Worm (Caenorhabditis elegans): ENCODE results near the gene C06B3.16.

The C06B3.16 gene

DNA sequence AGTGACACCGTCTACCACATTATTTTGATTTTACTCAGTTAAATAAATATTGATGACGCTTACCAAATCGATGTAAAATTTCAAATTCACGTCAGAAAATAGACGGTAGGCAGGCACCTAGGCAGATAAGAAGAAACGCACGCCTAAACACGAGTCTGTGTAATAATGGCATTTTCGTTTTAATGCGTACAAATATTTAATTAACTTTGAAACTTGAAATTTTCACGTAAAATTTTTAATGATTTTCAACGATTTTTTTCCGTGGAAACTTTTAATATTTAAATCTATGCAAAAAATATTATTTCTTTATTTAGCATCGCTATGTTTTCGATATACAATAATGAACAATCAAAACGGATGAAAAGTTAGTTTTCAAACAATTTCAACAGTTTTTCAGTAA lies at the start of gene C06B3.16:
Gene C06B3.16 (plus strand): TSS at position 301 of the 400 bp plus-strand sequence.
- TF ChIP-seq ceh-13 (GFP tag; optimal IDR thresholded peaks at IDR 0.05), result no peak
- TF ChIP-seq B0310.2 (tag; optimal IDR thresholded peaks at IDR 0.05), result no peak

DNA sequence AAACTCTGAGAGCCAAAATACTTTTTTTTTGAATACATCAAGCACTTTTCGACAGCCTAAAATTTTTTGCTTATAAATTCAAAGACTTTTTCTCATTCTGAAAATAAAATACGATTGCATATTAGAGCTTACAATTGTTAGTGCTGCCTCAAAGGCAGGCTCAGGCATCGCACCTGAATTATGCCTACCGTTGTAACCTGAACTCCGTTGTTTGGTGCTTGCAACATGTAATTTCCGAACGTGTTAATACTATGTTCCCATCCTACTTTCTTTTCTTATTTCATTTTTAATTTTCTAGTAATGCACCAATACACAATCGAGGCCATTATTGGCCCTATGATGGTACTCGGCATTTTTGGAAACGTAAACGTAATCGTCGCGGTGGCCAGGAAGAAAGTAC lies 44.0 kb upstream of the C06B3.16 start, which contains the start of gene srsx-19:
Gene srsx-19 (plus strand): TSS at position 301 of the 400 bp plus-strand sequence.
- TF ChIP-seq hmbx-1 (tag; optimal IDR thresholded peaks at IDR 0.05), result no peak
- TF ChIP-seq F13C5.2 (tag; optimal IDR thresholded peaks at IDR 0.05), result no peak
- TF ChIP-seq tbx-37 (GFP tag; conservative IDR thresholded peaks at IDR 0.05), result no peak
- no peak for TF ChIP-seq tbx-11 (GFP tag; IDR thresholded peaks at IDR 0.05)
- no peak for TF ChIP-seq ama-1 (optimal IDR thresholded peaks at IDR 0.05)
- no peak for TF ChIP-seq aly-1 (tag; optimal IDR thresholded peaks at IDR 0.05)
- no peak for TF ChIP-seq ceh-36 (tag; optimal IDR thresholded peaks at IDR 0.05)
- TF ChIP-seq hmg-4 (GFP tag; optimal IDR thresholded peaks at IDR 0.05), result no peak
- TF ChIP-seq sea-1 (GFP tag; conservative IDR thresholded peaks at IDR 0.05), result no peak
- no peak for TF ChIP-seq scrt-1 (GFP tag; IDR thresholded peaks at IDR 0.05)
- no peak for TF ChIP-seq pes-1 (GFP tag; IDR thresholded peaks at IDR 0.05)
- no peak for TF ChIP-seq ets-7 (tag; optimal IDR thresholded peaks at IDR 0.05)
- TF ChIP-seq B0310.2 (tag; optimal IDR thresholded peaks at IDR 0.05), result no peak

DNA sequence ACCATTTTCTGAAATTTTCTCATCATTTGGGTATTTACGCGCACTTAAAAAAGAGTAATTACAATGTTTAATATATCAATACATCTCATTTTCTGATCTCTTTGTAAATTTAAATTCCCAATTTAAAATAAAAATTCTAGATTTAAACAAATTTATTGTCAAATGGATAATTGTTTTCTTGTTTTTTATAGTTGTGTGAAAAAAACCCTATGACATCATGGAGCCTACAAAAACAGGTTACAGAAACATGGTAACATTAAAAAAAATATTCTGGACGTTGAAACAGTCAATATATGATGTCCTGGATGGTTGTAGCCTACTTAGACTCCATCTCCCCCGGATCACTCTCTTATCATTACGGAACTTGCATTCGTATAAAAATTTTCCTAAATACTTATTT lies 41.8 kb upstream of the C06B3.16 start, which contains the start of gene spp-12:
Gene spp-12 (plus strand): TSS at position 301 of the 400 bp plus-strand sequence.
- TF ChIP-seq sea-1 (GFP tag; conservative IDR thresholded peaks at IDR 0.05), result no peak
- TF ChIP-seq ceh-36 (tag; optimal IDR thresholded peaks at IDR 0.05), result no peak
- no peak for TF ChIP-seq scrt-1 (GFP tag; IDR thresholded peaks at IDR 0.05)
- no peak for TF ChIP-seq ama-1 (optimal IDR thresholded peaks at IDR 0.05)
- no peak for TF ChIP-seq tra-4 (tag; optimal IDR thresholded peaks at IDR 0.05)

DNA sequence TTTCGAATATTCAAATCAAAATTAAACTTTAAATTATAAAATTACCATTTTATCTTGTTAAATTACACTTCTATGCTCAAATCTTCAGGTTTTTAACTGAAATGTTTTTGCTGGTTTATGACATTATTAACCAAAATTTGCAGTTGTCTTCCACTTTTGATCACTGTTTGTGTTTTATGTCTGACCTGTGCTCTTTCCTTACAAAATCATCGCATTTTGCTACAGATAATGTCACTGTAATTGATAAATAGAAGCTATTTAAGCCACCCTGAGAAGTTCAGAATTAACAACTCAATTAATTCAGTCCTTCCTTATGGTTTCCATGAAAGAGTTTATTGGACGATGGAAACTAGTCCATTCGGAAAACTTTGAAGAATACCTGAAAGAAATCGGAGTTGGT lies 40.9 kb upstream of the C06B3.16 start, which contains the start of gene lbp-8:
Gene lbp-8 (plus strand): TSS at position 301 of the 400 bp plus-strand sequence.
- TF ChIP-seq pes-1 (GFP tag; IDR thresholded peaks at IDR 0.05) (no peak), aly-1 (tag; optimal IDR thresholded peaks at IDR 0.05) (no peak), ets-7 (tag; optimal IDR thresholded peaks at IDR 0.05) (no peak), scrt-1 (GFP tag; IDR thresholded peaks at IDR 0.05) (no peak), ceh-13 (GFP tag; optimal IDR thresholded peaks at IDR 0.05) (no peak), tbx-37 (GFP tag; conservative IDR thresholded peaks at IDR 0.05) (no peak), ceh-36 (tag; optimal IDR thresholded peaks at IDR 0.05) (no peak)

DNA sequence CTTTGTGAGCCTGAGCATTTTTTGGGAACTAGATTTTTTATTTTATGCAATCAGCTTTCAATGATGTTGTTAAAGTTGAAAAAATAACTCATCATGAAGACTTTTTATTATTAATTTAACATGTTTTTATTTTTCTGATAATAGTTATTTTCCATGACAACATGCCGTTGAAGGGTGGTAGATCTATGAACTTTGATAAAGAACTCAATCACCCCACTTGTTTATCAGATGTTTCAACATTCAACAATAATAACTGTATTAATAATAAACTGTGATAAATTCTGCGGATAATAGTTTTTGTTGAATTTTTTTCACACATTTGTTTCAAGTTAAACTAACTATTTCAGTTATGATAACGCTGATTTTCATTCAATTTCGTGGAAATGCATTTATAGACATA lies 39.8 kb upstream of the C06B3.16 start:
- TF ChIP-seq hmg-4 (GFP tag; optimal IDR thresholded peaks at IDR 0.05) (no peak), flt-1 (GFP tag; IDR thresholded peaks at IDR 0.05) (no peak), ets-7 (tag; optimal IDR thresholded peaks at IDR 0.05) (no peak)

DNA sequence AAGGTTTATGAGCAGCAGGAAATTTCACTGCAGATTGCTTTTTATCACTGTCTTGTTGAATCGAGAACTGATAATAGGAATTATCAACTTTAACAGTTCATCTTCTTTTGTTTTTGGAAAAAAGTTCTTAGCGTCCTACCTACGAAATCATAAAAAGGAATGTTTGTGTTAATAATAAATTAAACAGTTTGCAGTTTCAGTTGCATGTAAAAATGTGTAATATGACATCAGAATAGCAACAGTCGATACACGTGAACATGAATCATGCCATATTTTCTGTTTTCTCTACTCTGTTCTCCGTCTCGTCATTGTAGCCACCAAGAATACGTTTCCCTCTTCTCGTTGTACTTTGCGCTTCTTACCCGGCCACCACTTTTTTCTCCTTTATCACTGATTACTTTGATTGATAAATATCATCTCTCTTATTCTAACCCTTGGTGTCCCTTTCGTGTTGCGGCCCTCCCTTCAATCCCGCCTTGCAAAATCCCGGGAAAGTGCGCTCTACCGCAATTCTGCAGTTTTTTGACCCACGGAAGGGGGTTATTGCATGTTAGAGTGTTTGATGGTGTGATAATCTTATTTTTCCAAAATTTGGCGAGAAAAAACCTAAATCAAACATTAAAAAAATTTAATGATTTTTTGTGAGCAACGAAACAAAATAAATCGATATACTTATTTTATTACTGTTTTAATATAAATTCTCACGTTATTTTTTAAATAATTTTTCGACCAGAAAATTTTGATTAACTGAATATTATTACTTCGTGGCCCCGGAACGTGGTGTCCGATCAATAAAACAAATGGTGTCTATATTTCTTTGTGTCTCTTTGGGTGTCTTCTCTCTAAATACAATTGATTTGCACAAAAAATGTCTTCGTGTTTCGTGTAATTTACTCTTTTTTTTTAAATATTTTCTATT lies 38.6 kb upstream of the C06B3.16 start, which contains the start of gene sptl-3:
Gene sptl-3 (plus strand): TSS at position 869 of the 919 bp plus-strand sequence.
- TF ChIP-seq sea-1 (GFP tag; conservative IDR thresholded peaks at IDR 0.05) (no peak), F13C5.2 (tag; optimal IDR thresholded peaks at IDR 0.05) (no peak), hmg-4 (GFP tag; optimal IDR thresholded peaks at IDR 0.05) (no peak), tbx-11 (GFP tag; IDR thresholded peaks at IDR 0.05) (no peak), scrt-1 (GFP tag; IDR thresholded peaks at IDR 0.05) (no peak), aly-1 (tag; optimal IDR thresholded peaks at IDR 0.05) (no peak), ceh-13 (GFP tag; optimal IDR thresholded peaks at IDR 0.05) (no peak), hnd-1 (tag; optimal IDR thresholded peaks at IDR 0.05) (no peak), ets-7 (tag; optimal IDR thresholded peaks at IDR 0.05) (no peak), ama-1 (optimal IDR thresholded peaks at IDR 0.05) (no peak), flt-1 (GFP tag; IDR thresholded peaks at IDR 0.05) (no peak), hmbx-1 (tag; optimal IDR thresholded peaks at IDR 0.05) (no peak), B0310.2 (tag; optimal IDR thresholded peaks at IDR 0.05) (no peak), pes-1 (GFP tag; IDR thresholded peaks at IDR 0.05) (no peak), tra-4 (tag; optimal IDR thresholded peaks at IDR 0.05) (no peak), tbx-37 (GFP tag; conservative IDR thresholded peaks at IDR 0.05) (no peak)

DNA sequence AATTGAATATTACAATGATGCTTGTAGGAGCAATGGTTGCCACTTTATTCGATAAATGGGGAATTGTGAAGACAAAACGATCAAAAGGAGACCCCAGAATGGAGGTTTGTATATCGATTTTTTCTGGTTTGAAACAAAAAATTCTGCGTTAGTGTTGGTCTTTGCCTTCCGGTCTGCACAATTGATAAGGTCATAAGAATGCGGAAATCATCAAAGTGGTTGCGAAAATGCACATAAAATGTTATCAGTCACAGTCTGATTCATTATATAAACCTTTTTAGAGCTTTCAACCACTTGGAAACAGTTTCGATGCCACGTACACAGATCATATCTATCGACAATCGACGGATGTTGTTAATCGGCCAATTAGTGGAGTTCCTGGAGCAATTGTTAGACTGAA lies 37.7 kb upstream of the C06B3.16 start:
- TF ChIP-seq hnd-1 (tag; optimal IDR thresholded peaks at IDR 0.05) (no peak), tbx-11 (GFP tag; IDR thresholded peaks at IDR 0.05) (no peak), flt-1 (GFP tag; IDR thresholded peaks at IDR 0.05) (no peak), tbx-37 (GFP tag; conservative IDR thresholded peaks at IDR 0.05) (no peak), tra-4 (tag; optimal IDR thresholded peaks at IDR 0.05) (no peak), hmg-4 (GFP tag; optimal IDR thresholded peaks at IDR 0.05) (no peak), scrt-1 (GFP tag; IDR thresholded peaks at IDR 0.05) (no peak), B0310.2 (tag; optimal IDR thresholded peaks at IDR 0.05) (no peak), ceh-36 (tag; optimal IDR thresholded peaks at IDR 0.05) (no peak), pes-1 (GFP tag; IDR thresholded peaks at IDR 0.05) (no peak), sea-1 (GFP tag; conservative IDR thresholded peaks at IDR 0.05) (no peak), aly-1 (tag; optimal IDR thresholded peaks at IDR 0.05) (no peak), ama-1 (optimal IDR thresholded peaks at IDR 0.05) (no peak), F13C5.2 (tag; optimal IDR thresholded peaks at IDR 0.05) (no peak), ceh-13 (GFP tag; optimal IDR thresholded peaks at IDR 0.05) (no peak), ets-7 (tag; optimal IDR thresholded peaks at IDR 0.05) (no peak), hmbx-1 (tag; optimal IDR thresholded peaks at IDR 0.05) (no peak)

DNA sequence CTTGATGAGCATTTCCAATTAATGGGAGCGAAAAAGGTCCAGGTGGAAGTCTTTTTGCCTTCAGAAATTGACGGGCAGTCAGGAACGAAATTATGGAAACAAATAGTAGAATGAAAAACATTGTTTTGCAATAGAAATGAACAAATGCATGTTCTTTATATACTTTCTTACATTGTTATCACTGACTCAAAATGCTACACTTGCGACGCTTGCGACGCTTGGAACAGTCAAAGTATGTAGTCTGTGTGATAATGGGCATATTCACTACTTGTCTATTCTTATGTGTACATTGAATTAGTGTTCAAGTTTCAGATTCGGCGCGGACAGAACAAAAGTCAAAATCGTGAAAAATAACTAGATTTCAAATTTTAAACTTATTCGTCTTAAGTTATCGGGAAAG lies 33.0 kb upstream of the C06B3.16 start, which contains the start of gene cyp-35C1:
Gene cyp-35C1 (minus strand): TSS at position 132 of the 400 bp plus-strand sequence.
- TF ChIP-seq hmbx-1 (tag; optimal IDR thresholded peaks at IDR 0.05), result no peak
- TF ChIP-seq ets-7 (tag; optimal IDR thresholded peaks at IDR 0.05), result no peak
- no peak for TF ChIP-seq hnd-1 (tag; optimal IDR thresholded peaks at IDR 0.05)
- no peak for TF ChIP-seq aly-1 (tag; optimal IDR thresholded peaks at IDR 0.05)
- no peak for TF ChIP-seq ama-1 (optimal IDR thresholded peaks at IDR 0.05)
- no peak for TF ChIP-seq hmg-4 (GFP tag; optimal IDR thresholded peaks at IDR 0.05)

Data from whole organism, early embryonic.